Worm (Caenorhabditis elegans): ENCODE measurements around the gene str-8.

- no peak for TF ChIP-seq nhr-47 (tag; optimal IDR thresholded peaks at IDR 0.05)
- no peak for TF ChIP-seq hlh-4 (tag; optimal IDR thresholded peaks at IDR 0.05)
- no peak for TF ChIP-seq unc-62 (GFP tag; optimal IDR thresholded peaks at IDR 0.05)
- TF ChIP-seq nhr-12 (tag; optimal IDR thresholded peaks at IDR 0.05), result no peak
- TF ChIP-seq fkh-10 (GFP tag; optimal IDR thresholded peaks at IDR 0.05), result no peak
- no peak for TF ChIP-seq lir-3 (tag; optimal IDR thresholded peaks at IDR 0.05; ENCODE audit: poor library complexity)
- TF ChIP-seq unc-30 (tag; optimal IDR thresholded peaks at IDR 0.05), result no peak
- TF ChIP-seq lin-13 (GFP tag; optimal IDR thresholded peaks at IDR 0.05), result no peak
- TF ChIP-seq elt-3 (tag; optimal IDR thresholded peaks at IDR 0.05), result no peak
- TF ChIP-seq nhr-20 (tag; optimal IDR thresholded peaks at IDR 0.05), result no peak
- TF ChIP-seq ztf-11 (tag; optimal IDR thresholded peaks at IDR 0.05), result no peak
Measured at ce11 chrV:15798108-15798507, 43.3 kb downstream of the str-8 start, which contains the start of gene T26E4.10.

Data from whole organism, L1 larva.